Worm (Caenorhabditis elegans) whole organism, L4/young adult: ENCODE results near the gene lem-2.

Experiments used
- dao-5 ChIP-seq: sonication (generic microtip); optimal IDR thresholded peaks from 2 replicates; lab custom pipeline; 2016; ENCODE audit warnings: missing genotype, missing genetic modification characterization, moderate library complexity, missing compliant biosample characterization
- him-1 ChIP-seq: sonication (generic microtip); optimal IDR thresholded peaks from 2 replicates; lab custom pipeline; 2016; ENCODE audit warnings: missing genotype, missing genetic modification reagents, missing genetic modification characterization, missing compliant biosample characterization

DNA sequence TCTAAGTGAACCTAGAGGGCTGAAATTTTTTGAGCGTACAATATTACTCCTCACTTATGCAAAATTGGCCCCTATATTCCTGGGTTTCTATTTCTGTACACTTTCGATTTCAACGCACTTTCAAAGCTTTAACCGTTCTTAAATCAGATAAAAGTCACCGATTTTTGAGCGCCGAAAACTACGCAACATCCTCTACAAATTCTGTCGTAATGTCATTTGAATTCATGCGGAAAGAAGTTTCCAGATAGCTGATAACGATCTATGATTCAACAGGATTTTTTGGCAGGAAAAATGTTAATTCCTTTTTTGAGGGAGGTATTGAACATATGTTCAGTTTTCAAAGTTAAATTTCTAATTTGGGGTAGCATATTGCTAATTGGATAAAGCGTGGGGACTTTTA is 49.6 kb downstream of the lem-2 start:
- TF ChIP-seq dao-5 (tag; lab: Kevin White, UChicago), result no peak
- TF ChIP-seq him-1 (tag; lab: Kevin White, UChicago), result no peak
